Worm (Caenorhabditis elegans): ENCODE measurements around the gene aat-2.

ce11 chrV:9208878-9209277 is 37.3 kb downstream of the aat-2 start:
- TF ChIP-seq W03F9.2 (tag; optimal IDR thresholded peaks at IDR 0.05), result no peak
- no peak for TF ChIP-seq dao-5 (tag; optimal IDR thresholded peaks at IDR 0.05)

All from whole organism, L4/young adult.